Fruit fly (Drosophila melanogaster) S2 (cell line): ENCODE data around the gene Spn.

Experiments used
- CG8478 ChIP-seq: fragments of >200 bp; optimal IDR thresholded peaks from 2 replicates; lab custom pipeline; 2018
- CTCF ChIP-seq, 2 experiments: fragments of >200 bp; optimal IDR thresholded peaks; 2 replicates each; lab custom pipeline; 2018

DNA sequence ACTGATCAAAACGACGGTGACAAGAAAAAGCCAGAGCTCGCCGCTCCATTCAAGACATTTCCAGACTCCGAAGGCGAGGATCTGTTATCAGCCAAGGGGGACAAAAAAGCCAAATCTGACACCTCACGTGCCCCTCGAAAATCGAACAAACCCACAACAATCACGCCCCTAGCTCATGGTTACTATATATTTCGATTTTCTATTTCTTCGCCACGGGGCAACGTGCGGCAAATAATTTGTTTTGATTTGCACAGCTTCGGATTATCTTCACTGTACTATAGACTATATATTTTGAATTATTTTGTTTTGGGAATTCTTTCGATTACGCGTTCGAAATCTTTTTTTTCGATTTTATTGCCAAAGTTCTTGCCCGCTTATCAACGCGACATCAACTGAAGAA, 24.0 kb downstream of the Spn start:
- TF ChIP-seq CTCF (optimal IDR thresholded peaks at IDR 0.05; lab: Kevin White, UChicago): no peak
- no peak for TF ChIP-seq CG8478 (lab: Kevin White, UChicago)
